Fruit fly (Drosophila melanogaster): ENCODE results near the gene Sfp96F.

DNA sequence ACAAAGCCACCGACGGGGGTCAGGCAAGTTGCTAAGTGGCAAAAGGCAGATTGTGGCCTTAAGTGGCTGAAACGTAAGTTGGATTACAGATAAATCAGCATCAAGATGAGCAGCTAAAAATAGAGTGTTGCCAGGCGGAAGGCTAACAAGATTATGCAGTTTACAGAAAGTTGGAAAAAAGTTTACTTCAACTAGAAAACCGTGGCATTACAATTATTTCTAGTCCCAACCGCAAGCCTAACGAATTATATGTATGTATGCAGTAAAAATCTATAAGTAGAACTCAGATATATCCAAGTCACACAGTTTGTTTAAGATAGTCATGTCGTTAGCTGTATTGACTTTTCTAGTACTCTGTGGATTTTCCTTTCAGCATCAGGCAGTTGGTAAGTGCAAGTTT, 23.9 kb downstream of the Sfp96F start, which contains the start of gene BG642167:
- TF ChIP-seq CG34224 (GFP tag; IDR thresholded peaks at IDR 0.05; ENCODE audit: partially characterized antibody) (no peak), Ptx1 (GFP tag; IDR thresholded peaks at IDR 0.05) (no peak), CG17385 (GFP tag; optimal IDR thresholded peaks at IDR 0.05) (no peak), CG8765 (GFP tag; IDR thresholded peaks at IDR 0.05) (no peak), CG5245 (GFP tag; optimal IDR thresholded peaks at IDR 0.05) (no peak), CG17829 (tag; optimal IDR thresholded peaks at IDR 0.05) (no peak), croc (GFP tag; conservative IDR thresholded peaks at IDR 0.05) (no peak), onecut (GFP tag; IDR thresholded peaks at IDR 0.05) (no peak), ssp (GFP tag; IDR thresholded peaks at IDR 0.05) (no peak), pzg (GFP tag; optimal IDR thresholded peaks at IDR 0.05) (no peak)

Data from whole organism, embryonic.